Worm (Caenorhabditis elegans) whole organism, L2 larva: ENCODE results near the gene rft-2.

Experiments
- egl-27 ChIP-seq: sonication (generic microtip); optimal IDR thresholded peaks from 3 replicates; lab custom pipeline; 2017; ENCODE audit warnings: missing biosample characterization, missing genetic modification reagents, missing genetic modification characterization
- lin-13 ChIP-seq: fragments of 150-350 bp; optimal IDR thresholded peaks from 2 replicates; lab custom pipeline; 2014; ENCODE audit warnings: missing biosample characterization, missing genetic modification reagents, missing genetic modification characterization
- nhr-11 ChIP-seq: fragments of 150-350 bp; optimal IDR thresholded peaks from 2 replicates; lab custom pipeline; 2014; ENCODE audit warnings: missing biosample characterization, missing genetic modification characterization

- TF ChIP-seq egl-27 (tag; lab: Kevin White, UChicago) (no peak), nhr-11 (tag; lab: Kevin White, UChicago) (no peak), lin-13 (GFP tag; lab: Kevin White, UChicago) (no peak)
Measured at ce11 chrV:4400118-4400517, 50.2 kb downstream of the rft-2 start, which contains the start of gene F13A2.4.
